Worm (Caenorhabditis elegans): Measurements from ENCODE around the gene Y57G7A.1.

DNA sequence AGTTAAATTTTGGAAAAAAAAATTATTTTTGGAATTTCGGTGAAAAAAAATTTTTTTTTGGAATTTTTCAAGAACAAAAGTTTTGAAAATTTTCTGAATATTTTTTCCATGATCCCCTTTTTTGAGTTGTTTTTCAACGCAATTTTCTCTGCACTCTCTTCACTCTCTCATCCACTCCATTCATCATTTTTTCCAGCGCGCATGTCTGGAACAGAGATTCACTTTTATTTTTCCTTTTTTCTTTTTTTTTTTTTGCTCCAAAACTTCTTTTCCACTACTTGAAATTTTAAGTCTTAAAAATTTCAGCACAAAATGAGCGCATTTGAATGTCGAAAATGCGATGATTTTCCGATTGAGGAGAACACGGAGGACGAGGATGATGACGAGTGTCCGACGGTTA lies 28.4 kb downstream of the Y57G7A.1 start, which contains the start of gene jip-1:
- TF ChIP-seq nfya-1 (tag; optimal IDR thresholded peaks at IDR 0.05): no peak
- TF ChIP-seq pha-4 (tag; optimal IDR thresholded peaks at IDR 0.05): no peak
- TF ChIP-seq ref-2 (tag; optimal IDR thresholded peaks at IDR 0.05): no peak
- no peak for TF ChIP-seq ama-1 (optimal IDR thresholded peaks at IDR 0.05)
